Worm (Caenorhabditis elegans): ENCODE results near the gene B0310.1.

DNA sequence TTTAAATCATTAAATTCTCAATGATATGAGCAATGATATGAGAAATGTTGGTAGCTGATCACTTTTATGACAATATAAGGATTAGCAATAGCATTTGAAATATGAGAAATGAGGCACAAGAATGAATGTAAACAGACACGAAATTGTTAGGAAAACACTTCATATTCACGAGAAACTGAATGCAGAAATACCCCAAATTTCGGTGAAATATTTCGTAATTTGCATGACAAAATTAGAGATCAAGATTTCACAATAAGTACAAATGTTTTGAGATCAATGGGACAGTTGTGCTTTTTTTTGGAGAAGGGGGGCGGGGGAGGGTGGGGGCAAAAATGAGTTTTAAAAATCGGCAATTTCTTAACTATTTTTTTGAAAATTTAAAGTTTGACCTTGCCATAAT is 43.3 kb downstream of the B0310.1 start:
- TF ChIP-seq nhr-28 (tag; optimal IDR thresholded peaks at IDR 0.05) (no peak), lin-13 (GFP tag; optimal IDR thresholded peaks at IDR 0.05) (no peak), dmd-8 (GFP tag; IDR thresholded peaks at IDR 0.05) (no peak), unc-130 (GFP tag; optimal IDR thresholded peaks at IDR 0.05) (no peak), Y5F2A.4 (GFP tag; optimal IDR thresholded peaks at IDR 0.05) (no peak), spr-1 (tag; optimal IDR thresholded peaks at IDR 0.05) (no peak), nhr-25 (tag; optimal IDR thresholded peaks at IDR 0.05; ENCODE audit: borderline replicate concordance, insufficient read depth) (no peak), nhr-6 (tag; optimal IDR thresholded peaks at IDR 0.05) (no peak), egl-27 (tag; optimal IDR thresholded peaks at IDR 0.05) (no peak), aha-1 (tag) (no peak)
